Worm (Caenorhabditis elegans) whole organism, L3 larva: Measurements from ENCODE around the gene mrps-2.
A peak's percentile ranks its signal among the peaks of the same experiment; 100 is the strongest.

Experiments used
- R02D3.7 ChIP-seq: fragments of 150-350 bp; optimal IDR thresholded peaks from 2 replicates; lab custom pipeline; 2014; ENCODE audit warnings: missing biosample characterization, missing genetic modification characterization
- ZK546.5 ChIP-seq: sonication (generic microtip); optimal IDR thresholded peaks from 2 replicates; lab custom pipeline; 2017; ENCODE audit warnings: missing biosample characterization, missing genetic modification characterization
- aly-2 ChIP-seq: fragments of 150-350 bp; optimal IDR thresholded peaks from 2 replicates; lab custom pipeline; 2014; ENCODE audit warnings: missing biosample characterization, missing genetic modification characterization
- ama-1 ChIP-seq: fragments of 150-350 bp; optimal IDR thresholded peaks from 2 replicates; lab custom pipeline; 2018
- ceh-16 ChIP-seq: sonication (generic microtip); optimal IDR thresholded peaks from 2 replicates; lab custom pipeline; 2017; ENCODE audit warnings: missing biosample characterization, missing genetic modification characterization
- ceh-28 ChIP-seq: fragments of 150-350 bp; optimal IDR thresholded peaks from 2 replicates; lab custom pipeline; 2014; ENCODE audit warnings: missing biosample characterization, missing genetic modification reagents, missing genetic modification characterization
- ceh-82 ChIP-seq: fragments of 150-350 bp; optimal IDR thresholded peaks from 2 replicates; lab custom pipeline; 2014; ENCODE audit warnings: missing biosample characterization, missing genetic modification characterization
- ceh-9 ChIP-seq: sonication (generic microtip); optimal IDR thresholded peaks from 2 replicates; lab custom pipeline; 2018; ENCODE audit warnings: missing biosample characterization, missing genetic modification characterization
- daf-12 ChIP-seq: fragments of 150-350 bp; optimal IDR thresholded peaks from 2 replicates; lab custom pipeline; 2014; ENCODE audit warnings: missing biosample characterization, missing genetic modification reagents, missing genetic modification characterization
- egl-27 ChIP-seq: sonication (generic microtip); optimal IDR thresholded peaks from 4 replicates; lab custom pipeline; 2017; ENCODE audit warnings: missing biosample characterization, missing genetic modification reagents, missing genetic modification characterization
- egl-5 ChIP-seq: fragments of 150-350 bp; optimal IDR thresholded peaks from 2 replicates; lab custom pipeline; 2017; ENCODE audit warnings: missing biosample characterization, missing genetic modification reagents, missing genetic modification characterization, inconsistent platforms
- elt-1 ChIP-seq: fragments of 150-350 bp; optimal IDR thresholded peaks from 2 replicates; lab custom pipeline; 2014; ENCODE audit warnings: missing biosample characterization, missing genetic modification characterization
- elt-2 ChIP-seq: sonication (generic microtip); optimal IDR thresholded peaks from 2 replicates; lab custom pipeline; 2016; ENCODE audit warnings: missing genetic modification reagents, mild to moderate bottlenecking, missing genetic modification characterization, missing compliant biosample characterization
- elt-3 ChIP-seq, 3 experiments: fragments of 150-350 bp in 1 of 3; sonication (generic microtip) in 2 of 3; optimal IDR thresholded peaks; 2 replicates in 2 of 3; 4 replicates in 1 of 3; lab custom pipeline; 2014 to 2017; ENCODE audit warnings: missing biosample characterization in 3 of 3, missing genetic modification characterization in 3 of 3
- eor-1 ChIP-seq, 2 experiments: fragments of 150-350 bp; optimal IDR thresholded peaks; 2 replicates each; lab custom pipeline; 2014 to 2018; ENCODE audit warnings: missing biosample characterization in 2 of 2, missing genetic modification characterization in 2 of 2
- fkh-10 ChIP-seq: sonication (generic microtip); optimal IDR thresholded peaks from 2 replicates; lab custom pipeline; 2017; ENCODE audit warnings: missing biosample characterization, missing genetic modification reagents, missing genetic modification characterization
- fkh-2 ChIP-seq: fragments of 150-350 bp; optimal IDR thresholded peaks from 2 replicates; lab custom pipeline; 2014; ENCODE audit warnings: missing biosample characterization, missing genetic modification reagents, missing genetic modification characterization
- fos-1 ChIP-seq: fragments of 150-350 bp; optimal IDR thresholded peaks from 2 replicates; lab custom pipeline; 2014; ENCODE audit warnings: missing biosample characterization, missing genetic modification characterization
- hmg-11 ChIP-seq: sonication (generic microtip); optimal IDR thresholded peaks from 2 replicates; lab custom pipeline; 2016; ENCODE audit warnings: missing genetic modification characterization, missing compliant biosample characterization
- jun-1 ChIP-seq: fragments of 150-350 bp; optimal IDR thresholded peaks from 2 replicates; lab custom pipeline; 2014; ENCODE audit warnings: missing biosample characterization, missing genetic modification reagents, missing genetic modification characterization
- lin-15B ChIP-seq: fragments of 150-350 bp; optimal IDR thresholded peaks from 2 replicates; lab custom pipeline; 2014; ENCODE audit warnings: missing biosample characterization, missing genetic modification characterization
- lin-39 ChIP-seq: fragments of 150-350 bp; optimal IDR thresholded peaks from 2 replicates; lab custom pipeline; 2018; ENCODE audit warnings: missing biosample characterization, missing genetic modification reagents, missing genetic modification characterization
- lsy-12 ChIP-seq: sonication (generic microtip); optimal IDR thresholded peaks from 2 replicates; lab custom pipeline; 2016; ENCODE audit warnings: mild to moderate bottlenecking, missing genetic modification characterization, missing compliant biosample characterization
- mdl-1 ChIP-seq: fragments of 150-350 bp; optimal IDR thresholded peaks from 2 replicates; lab custom pipeline; 2014; ENCODE audit warnings: missing biosample characterization, missing genetic modification characterization
- mml-1 ChIP-seq: fragments of 150-350 bp; sonication (generic microtip); optimal IDR thresholded peaks from 3 replicates; lab custom pipeline; 2014; ENCODE audit warnings: missing biosample characterization, missing genetic modification characterization
- nfya-1 ChIP-seq: sonication (generic microtip); optimal IDR thresholded peaks from 2 replicates; lab custom pipeline; 2017; ENCODE audit warnings: missing genetic modification characterization, mild to moderate bottlenecking, missing compliant biosample characterization, antibody characterized with exemption, moderate library complexity; ENCODE audit not compliant: insufficient read depth
- nhr-11 ChIP-seq: fragments of 150-350 bp; optimal IDR thresholded peaks from 2 replicates; lab custom pipeline; 2014; ENCODE audit warnings: missing biosample characterization, missing genetic modification characterization
- nhr-12 ChIP-seq: fragments of 150-350 bp; optimal IDR thresholded peaks from 2 replicates; lab custom pipeline; 2014; ENCODE audit warnings: missing biosample characterization, missing genetic modification characterization
- nhr-23 ChIP-seq: fragments of 150-350 bp; optimal IDR thresholded peaks from 2 replicates; lab custom pipeline; 2014; ENCODE audit warnings: missing biosample characterization, missing genetic modification reagents, missing genetic modification characterization
- nhr-237 ChIP-seq: fragments of 150-350 bp; optimal IDR thresholded peaks from 2 replicates; lab custom pipeline; 2014; ENCODE audit warnings: missing biosample characterization, missing genetic modification characterization
- nhr-25 ChIP-seq: sonication (generic microtip); optimal IDR thresholded peaks from 2 replicates; lab custom pipeline; 2017; ENCODE audit warnings: missing biosample characterization, missing genetic modification characterization
- nhr-28 ChIP-seq: fragments of 150-350 bp; optimal IDR thresholded peaks from 2 replicates; lab custom pipeline; 2014; ENCODE audit warnings: missing biosample characterization, missing genetic modification characterization
- nhr-43 ChIP-seq: sonication (generic microtip); optimal IDR thresholded peaks from 2 replicates; lab custom pipeline; 2016; ENCODE audit warnings: mild to moderate bottlenecking, missing genetic modification characterization, missing compliant biosample characterization; ENCODE audit not compliant: poor library complexity, severe bottlenecking
- nhr-67 ChIP-seq: fragments of 150-350 bp; optimal IDR thresholded peaks from 2 replicates; lab custom pipeline; 2014; ENCODE audit warnings: missing biosample characterization, missing genetic modification characterization
- nhr-76 ChIP-seq: fragments of 150-350 bp; sonication (generic microtip); optimal IDR thresholded peaks from 5 replicates; lab custom pipeline; 2014; ENCODE audit warnings: missing biosample characterization, missing genetic modification characterization
- nhr-77 ChIP-seq: fragments of 150-350 bp; optimal IDR thresholded peaks from 2 replicates; lab custom pipeline; 2014; ENCODE audit warnings: missing biosample characterization, missing genetic modification characterization
- pha-4 ChIP-seq: fragments of 150-350 bp; optimal IDR thresholded peaks from 2 replicates; lab custom pipeline; 2014; ENCODE audit warnings: missing biosample characterization, missing genetic modification reagents, missing genetic modification characterization
- pqm-1 ChIP-seq: fragments of 150-350 bp; optimal IDR thresholded peaks from 2 replicates; lab custom pipeline; 2017; ENCODE audit warnings: missing biosample characterization, missing genetic modification characterization, inconsistent platforms
- sea-2 ChIP-seq: fragments of 150-350 bp; sonication (generic microtip); optimal IDR thresholded peaks from 4 replicates; lab custom pipeline; 2014; ENCODE audit warnings: missing biosample characterization, missing genetic modification reagents, missing genetic modification characterization
- skn-1 ChIP-seq: fragments of 150-350 bp; optimal IDR thresholded peaks from 2 replicates; lab custom pipeline; 2014; ENCODE audit warnings: missing biosample characterization, missing genetic modification characterization
- snpc-4 ChIP-seq: fragments of 150-350 bp; optimal IDR thresholded peaks from 2 replicates; lab custom pipeline; 2014; ENCODE audit warnings: missing biosample characterization, missing genetic modification characterization
- tbx-2 ChIP-seq: sonication (generic microtip); optimal IDR thresholded peaks from 2 replicates; lab custom pipeline; 2016; ENCODE audit warnings: mild to moderate bottlenecking, missing genetic modification characterization, missing compliant biosample characterization
- unc-39 ChIP-seq: sonication (generic microtip); optimal IDR thresholded peaks from 4 replicates; lab custom pipeline; 2017; ENCODE audit warnings: missing biosample characterization, missing genetic modification characterization
- unc-62 ChIP-seq: fragments of 150-350 bp; sonication (generic microtip); optimal IDR thresholded peaks from 4 replicates; lab custom pipeline; 2014; ENCODE audit warnings: missing biosample characterization, missing genetic modification reagents, missing genetic modification characterization
- zag-1 ChIP-seq: fragments of 150-350 bp; optimal IDR thresholded peaks from 2 replicates; lab custom pipeline; 2014; ENCODE audit warnings: missing biosample characterization, missing genetic modification characterization
- ztf-11 ChIP-seq: fragments of 150-350 bp; optimal IDR thresholded peaks from 2 replicates; lab custom pipeline; 2014; ENCODE audit warnings: missing biosample characterization, missing genetic modification characterization
- ztf-4 ChIP-seq: fragments of 150-350 bp; optimal IDR thresholded peaks from 2 replicates; lab custom pipeline; 2014; ENCODE audit warnings: missing biosample characterization, missing genetic modification characterization

mrps-2 gene

ce11 chrV:8500348-8500747 lies 34.9 kb downstream of the mrps-2 start:
- TF ChIP-seq nhr-237 (tag; lab: Kevin White, UChicago) (no peak), fkh-10 (GFP tag; lab: Kevin White, UChicago) (no peak), egl-5 (tag; lab: Kevin White, UChicago) (peak; percentile 64), snpc-4 (tag; lab: Kevin White, UChicago) (peak; percentile 100), fkh-2 (tag; lab: Kevin White, UChicago) (no peak), nhr-12 (tag; lab: Kevin White, UChicago) (no peak), nhr-25 (tag; lab: Kevin White, UChicago) (peak; percentile 68), nhr-67 (tag; lab: Kevin White, UChicago) (peak; percentile 57), lsy-12 (tag; lab: Kevin White, UChicago) (peak; percentile 95), sea-2 (GFP tag; lab: Kevin White, UChicago) (peak; percentile 83), aly-2 (tag; lab: Kevin White, UChicago) (peak; percentile 89), skn-1 (tag; lab: Kevin White, UChicago) (peak; percentile 45), daf-12 (no peak), R02D3.7 (tag; lab: Kevin White, UChicago) (peak; percentile 81), eor-1 (tag; optimal IDR thresholded peaks at IDR 0.05; lab: Kevin White, UChicago) (peak in 1 of 2 experiments; percentile 17), nhr-76 (tag; lab: Kevin White, UChicago) (peak; percentile 41), elt-3 (tag; optimal IDR thresholded peaks at IDR 0.05; lab: Kevin White, UChicago) (peak in 2 of 3 experiments; percentile 68 to 86), ztf-4 (peak; percentile 90), ama-1 (lab: Kevin White, UChicago) (peak; percentile 51), egl-27 (peak; percentile 72), ceh-9 (tag; lab: Kevin White, UChicago) (peak; percentile 71), tbx-2 (tag; lab: Kevin White, UChicago) (peak; percentile 96), unc-39 (tag; lab: Kevin White, UChicago) (peak; percentile 55), pha-4 (tag; lab: Kevin White, UChicago) (no peak), ztf-11 (tag; lab: Kevin White, UChicago) (peak; percentile 20), ceh-28 (peak; percentile 48), ceh-16 (tag; lab: Kevin White, UChicago) (peak; percentile 53), elt-2 (tag; lab: Kevin White, UChicago) (peak; percentile 70), nhr-77 (peak; percentile 88), pqm-1 (tag; lab: Kevin White, UChicago) (peak; percentile 15), hmg-11 (tag; lab: Kevin White, UChicago) (peak; percentile 99), nfya-1 (tag; lab: Kevin White, UChicago) (peak; percentile 76), fos-1 (tag; lab: Kevin White, UChicago) (no peak), mdl-1 (tag; lab: Kevin White, UChicago) (no peak), lin-15B (tag; lab: Kevin White, UChicago) (peak; percentile 7), mml-1 (peak; percentile 56), ZK546.5 (peak; percentile 30), nhr-43 (tag; lab: Kevin White, UChicago) (peak; percentile 98), nhr-11 (no peak), nhr-28 (tag; lab: Kevin White, UChicago) (peak; percentile 44), unc-62 (peak; percentile 90), elt-1 (no peak), zag-1 (tag; lab: Kevin White, UChicago) (peak; percentile 68), ceh-82 (tag; lab: Kevin White, UChicago) (peak; percentile 91), lin-39 (tag; lab: Kevin White, UChicago) (peak; percentile 26), nhr-23 (tag; lab: Kevin White, UChicago) (no peak), jun-1 (tag; lab: Kevin White, UChicago) (peak; percentile 43)
- TF ChIP-seq, all 47 proteins: peak for 36
